Fruit fly (Drosophila melanogaster) whole organism, embryonic: ENCODE results near the gene CG6163.

ENCODE experiments used
- CG2202 ChIP-seq: fragments of 200-800 bp; sonication (Bioruptor generic); optimal IDR thresholded peaks from 2 replicates; lab custom pipeline; 2018; ENCODE audit warnings: missing biosample characterization, mild to moderate bottlenecking, missing genetic modification characterization
- CG2712 ChIP-seq: fragments of 200-800 bp; optimal IDR thresholded peaks from 3 replicates; lab custom pipeline; 2019; ENCODE audit warnings: missing biosample characterization, mild to moderate bottlenecking, missing genetic modification characterization, moderate library complexity
- CG34376 ChIP-seq: fragments of 200-800 bp; sonication (Bioruptor generic); optimal IDR thresholded peaks from 2 replicates; lab custom pipeline; 2018; ENCODE audit warnings: missing biosample characterization, mild to moderate bottlenecking, missing genetic modification characterization
- CG43689 ChIP-seq: fragments of 200-800 bp; sonication (Bioruptor generic); IDR thresholded peaks from 2 replicates; pipeline ENCODE4 v1.3.6; 2022; ENCODE audit warnings: missing biosample characterization, missing genetic modification characterization
- CG4854 ChIP-seq: fragments of 200-800 bp; sonication (Bioruptor generic); optimal IDR thresholded peaks from 2 replicates; lab custom pipeline; 2016; ENCODE audit warnings: missing biosample characterization, missing genetic modification characterization, inconsistent platforms
- CG7372 ChIP-seq: fragments of 200-800 bp; sonication (Bioruptor generic); IDR thresholded peaks from 2 replicates; pipeline ENCODE4 v1.3.6; 2022; ENCODE audit warnings: missing biosample characterization, missing genetic modification characterization
- CG7745 ChIP-seq: fragments of 200-800 bp; sonication (Bioruptor generic); optimal IDR thresholded peaks from 2 replicates; lab custom pipeline; 2018; ENCODE audit warnings: missing biosample characterization, mild to moderate bottlenecking, missing genetic modification characterization, moderate library complexity
- CG7928 ChIP-seq: fragments of 200-800 bp; sonication (Bioruptor generic); optimal IDR thresholded peaks from 2 replicates; lab custom pipeline; 2017; ENCODE audit warnings: missing biosample characterization, mild to moderate bottlenecking, missing genetic modification characterization
- CG8924 ChIP-seq: fragments of 200-800 bp; optimal IDR thresholded peaks from 3 replicates; lab custom pipeline; 2019; ENCODE audit warnings: missing biosample characterization, mild to moderate bottlenecking, missing genetic modification characterization, moderate library complexity
- CHES-1-like ChIP-seq: fragments of 200-800 bp; sonication (Bioruptor generic); optimal IDR thresholded peaks from 2 replicates; lab custom pipeline; 2016; ENCODE audit warnings: missing biosample characterization, missing genetic modification characterization
- D ChIP-seq, 2 experiments: fragments of 200-800 bp in 1 of 2; fragments of >200 bp in 1 of 2; sonication (Bioruptor generic) in 1 of 2; optimal IDR thresholded peaks; 2 replicates in 1 of 2; 3 replicates in 1 of 2; lab custom pipeline; 2017; ENCODE audit warnings: mild to moderate bottlenecking in 1 of 2, missing biosample characterization in 1 of 2, missing genetic modification characterization in 1 of 2, missing genetic modification reagents in 1 of 2
- Dp ChIP-seq: fragments of 200-800 bp; sonication (Bioruptor generic); optimal IDR thresholded peaks from 2 replicates; lab custom pipeline; 2018; ENCODE audit warnings: missing biosample characterization, mild to moderate bottlenecking, missing genetic modification characterization, moderate library complexity
- Elba2 ChIP-seq: fragments of 200-800 bp; sonication (Bioruptor generic); optimal IDR thresholded peaks from 3 replicates; lab custom pipeline; 2016; ENCODE audit warnings: missing biosample characterization, missing genetic modification characterization
- Fer3 ChIP-seq: fragments of 200-800 bp; sonication (Bioruptor generic); optimal IDR thresholded peaks from 2 replicates; lab custom pipeline; 2018; ENCODE audit warnings: missing biosample characterization, mild to moderate bottlenecking, missing genetic modification characterization, moderate library complexity
- Gug ChIP-seq: fragments of 200-800 bp; sonication (Bioruptor generic); IDR thresholded peaks from 4 replicates; pipeline ENCODE4 v1.3.6; 2022; ENCODE audit warnings: missing biosample characterization, missing genetic modification characterization
- Kr ChIP-seq: fragments of 200-800 bp; sonication (Bioruptor generic); optimal IDR thresholded peaks from 2 replicates; lab custom pipeline; 2017; ENCODE audit warnings: missing biosample characterization, mild to moderate bottlenecking, missing genetic modification characterization
- Meics ChIP-seq: fragments of 200-800 bp; sonication (Bioruptor generic); optimal IDR thresholded peaks from 2 replicates; lab custom pipeline; 2017; ENCODE audit warnings: missing biosample characterization, mild to moderate bottlenecking, missing genetic modification characterization
- Myb ChIP-seq: fragments of 200-800 bp; sonication (Bioruptor generic); optimal IDR thresholded peaks from 2 replicates; lab custom pipeline; 2016; ENCODE audit warnings: missing biosample characterization, missing genetic modification characterization
- PHDP ChIP-seq: fragments of 200-800 bp; sonication (Bioruptor generic); optimal IDR thresholded peaks from 3 replicates; lab custom pipeline; 2018; ENCODE audit warnings: missing biosample characterization, mild to moderate bottlenecking, missing genetic modification characterization, moderate library complexity
- Sox100B ChIP-seq: fragments of 200-800 bp; sonication (Bioruptor generic); optimal IDR thresholded peaks from 3 replicates; lab custom pipeline; 2018; ENCODE audit warnings: missing biosample characterization, mild to moderate bottlenecking, missing genetic modification characterization
- Ssrp ChIP-seq: fragments of 200-800 bp; sonication (Bioruptor generic); optimal IDR thresholded peaks from 2 replicates; lab custom pipeline; 2018; ENCODE audit warnings: missing biosample characterization, mild to moderate bottlenecking, missing genetic modification characterization, moderate library complexity
- abd-A ChIP-seq: fragments of 200-800 bp; sonication (Bioruptor generic); optimal IDR thresholded peaks from 3 replicates; lab custom pipeline; 2019; ENCODE audit warnings: missing biosample characterization, mild to moderate bottlenecking, missing genetic modification characterization, moderate library complexity
- ash1 ChIP-seq: fragments of 200-800 bp; sonication (Bioruptor generic); optimal IDR thresholded peaks from 2 replicates; lab custom pipeline; 2018; ENCODE audit warnings: missing biosample characterization, mild to moderate bottlenecking, missing genetic modification characterization
- br ChIP-seq: fragments of >200 bp; optimal IDR thresholded peaks from 2 replicates; lab custom pipeline; 2017
- cad ChIP-seq: fragments of >200 bp; optimal IDR thresholded peaks from 2 replicates; lab custom pipeline; 2017; ENCODE audit warnings: missing biosample characterization, missing genetic modification characterization
- cato ChIP-seq: fragments of 200-800 bp; sonication (Bioruptor generic); optimal IDR thresholded peaks from 2 replicates; lab custom pipeline; 2016; ENCODE audit warnings: missing biosample characterization, missing genetic modification characterization, borderline replicate concordance
- croc ChIP-seq: fragments of 200-800 bp; sonication (Bioruptor generic); conservative IDR thresholded peaks from 3 replicates; pipeline ENCODE4 v1.3.6; 2022; ENCODE audit warnings: missing biosample characterization, missing genetic modification characterization
- cwo ChIP-seq: fragments of 200-800 bp; sonication (Bioruptor generic); optimal IDR thresholded peaks from 3 replicates; lab custom pipeline; 2017; ENCODE audit warnings: missing biosample characterization, missing genetic modification characterization, mild to moderate bottlenecking, moderate library complexity, missing genetic modification reagents
- danr ChIP-seq: fragments of 200-800 bp; sonication (Bioruptor generic); IDR thresholded peaks from 2 replicates; pipeline ENCODE4 v1.3.6; 2022; ENCODE audit warnings: missing biosample characterization, missing genetic modification characterization
- dimm ChIP-seq: fragments of 200-800 bp; sonication (Bioruptor generic); IDR thresholded peaks from 2 replicates; pipeline ENCODE4 v1.3.6; 2022; ENCODE audit warnings: missing biosample characterization, missing genetic modification characterization
- dmrt11E ChIP-seq: fragments of 200-800 bp; sonication (Bioruptor generic); optimal IDR thresholded peaks from 3 replicates; lab custom pipeline; 2018; ENCODE audit warnings: missing biosample characterization, mild to moderate bottlenecking, missing genetic modification characterization, moderate library complexity
- en ChIP-seq: fragments of 200-800 bp; sonication (Bioruptor generic); optimal IDR thresholded peaks from 2 replicates; lab custom pipeline; 2016; ENCODE audit warnings: missing biosample characterization, missing genetic modification characterization
- ftz-f1 ChIP-seq: fragments of 200-800 bp; sonication (Bioruptor generic); optimal IDR thresholded peaks from 2 replicates; lab custom pipeline; 2016; ENCODE audit warnings: missing biosample characterization, missing genetic modification characterization
- gfzf ChIP-seq: fragments of 200-800 bp; sonication (Bioruptor generic); optimal IDR thresholded peaks from 2 replicates; lab custom pipeline; 2016; ENCODE audit warnings: missing biosample characterization, mild to moderate bottlenecking, missing genetic modification characterization, moderate library complexity
- grau ChIP-seq: fragments of 200-800 bp; optimal IDR thresholded peaks from 3 replicates; lab custom pipeline; 2019; ENCODE audit warnings: missing biosample characterization, mild to moderate bottlenecking, missing genetic modification characterization, moderate library complexity
- ind ChIP-seq: fragments of 200-800 bp; sonication (Bioruptor generic); optimal IDR thresholded peaks from 3 replicates; lab custom pipeline; 2016; ENCODE audit warnings: missing biosample characterization, missing genetic modification characterization
- jumu ChIP-seq: fragments of 200-800 bp; sonication (Bioruptor generic); optimal IDR thresholded peaks from 3 replicates; lab custom pipeline; 2016; ENCODE audit warnings: missing biosample characterization, missing genetic modification characterization
- kni ChIP-seq: fragments of 200-800 bp; sonication (Bioruptor generic); optimal IDR thresholded peaks from 3 replicates; lab custom pipeline; 2017; ENCODE audit warnings: mild to moderate bottlenecking, missing biosample characterization, missing genetic modification reagents, missing genetic modification characterization
- lilli ChIP-seq: fragments of 200-800 bp; sonication (Bioruptor generic); optimal IDR thresholded peaks from 3 replicates; lab custom pipeline; 2016; ENCODE audit warnings: missing biosample characterization, missing genetic modification characterization
- lmd ChIP-seq: fragments of 200-800 bp; sonication (Bioruptor generic); IDR thresholded peaks from 2 replicates; pipeline ENCODE4 v1.3.6; 2022; ENCODE audit warnings: missing biosample characterization, missing genetic modification characterization
- lola ChIP-seq, 3 experiments: fragments of >200 bp in 2 of 3; fragments of 200-800 bp in 1 of 3; sonication (Bioruptor generic) in 1 of 3; optimal IDR thresholded peaks; 2 replicates each; lab custom pipeline; 2017 to 2019; ENCODE audit warnings: missing biosample characterization in 3 of 3, missing genetic modification characterization in 3 of 3, mild to moderate bottlenecking in 1 of 3, moderate library complexity in 1 of 3
- maf-S ChIP-seq: fragments of 200-800 bp; sonication (Bioruptor generic); optimal IDR thresholded peaks from 2 replicates; lab custom pipeline; 2016; ENCODE audit warnings: missing biosample characterization, missing genetic modification characterization
- p53 ChIP-seq: fragments of 200-800 bp; sonication (Bioruptor generic); optimal IDR thresholded peaks from 2 replicates; lab custom pipeline; 2016; ENCODE audit warnings: missing biosample characterization, missing genetic modification characterization
- run ChIP-seq: fragments of 200-800 bp; sonication (Bioruptor generic); optimal IDR thresholded peaks from 3 replicates; lab custom pipeline; 2018; ENCODE audit warnings: missing biosample characterization, mild to moderate bottlenecking, missing genetic modification characterization
- sc ChIP-seq, 3 experiments: fragments of >200 bp in 2 of 3; fragments of 200-800 bp in 1 of 3; sonication (Bioruptor generic) in 1 of 3; optimal IDR thresholded peaks; 2 replicates in 2 of 3; 3 replicates in 1 of 3; lab custom pipeline; 2017; ENCODE audit warnings: mild to moderate bottlenecking in 1 of 3, missing biosample characterization in 1 of 3, missing genetic modification characterization in 1 of 3, missing genetic modification reagents in 1 of 3
- seq ChIP-seq: fragments of 200-800 bp; sonication (Bioruptor generic); IDR thresholded peaks from 2 replicates; pipeline ENCODE4 v1.3.6; 2022; ENCODE audit warnings: missing biosample characterization, missing genetic modification characterization
- tio ChIP-seq: fragments of 200-800 bp; sonication (Bioruptor generic); optimal IDR thresholded peaks from 2 replicates; lab custom pipeline; 2017; ENCODE audit warnings: missing biosample characterization, missing genetic modification characterization, inconsistent platforms
- unc-4 ChIP-seq: fragments of 200-800 bp; sonication (Bioruptor generic); IDR thresholded peaks from 2 replicates; pipeline ENCODE4 v1.3.6; 2022; ENCODE audit warnings: missing biosample characterization, missing genetic modification characterization; ENCODE audit not compliant: partially characterized antibody
- yki ChIP-seq: fragments of >200 bp; optimal IDR thresholded peaks from 3 replicates; lab custom pipeline; 2018
- z ChIP-seq: fragments of 200-800 bp; sonication (Bioruptor generic); IDR thresholded peaks from 3 replicates; pipeline ENCODE4 v1.3.6; 2022; ENCODE audit warnings: missing biosample characterization, missing genetic modification characterization

CG6163 gene

dm6 chr3L:11329014-11329469, 35.6 kb downstream of the CG6163 start (continued):
- TF ChIP-seq CG8924 (tag; lab: Kevin White, UChicago): peak; percentile 63
- no peak for TF ChIP-seq D (optimal IDR thresholded peaks at IDR 0.05; lab: Kevin White, UChicago)
- TF ChIP-seq D (GFP tag; optimal IDR thresholded peaks at IDR 0.05; lab: Kevin White, UChicago): no peak
- no peak for TF ChIP-seq gfzf (GFP tag; lab: Kevin White, UChicago)
- peak; percentile 72 for TF ChIP-seq lmd (GFP tag; lab: Robert Waterston, UW)
- TF ChIP-seq Elba2 (GFP tag; lab: Kevin White, UChicago): no peak
- peak; percentile 54 for TF ChIP-seq Sox100B (GFP tag; lab: Kevin White, UChicago)
- no peak for TF ChIP-seq CHES-1-like (GFP tag; lab: Kevin White, UChicago)
- no peak for TF ChIP-seq lilli
- no peak for TF ChIP-seq maf-S
- TF ChIP-seq CG7928 (GFP tag; lab: Kevin White, UChicago): no peak
- TF ChIP-seq CG2712 (tag; lab: Kevin White, UChicago): peak; percentile 69
- TF ChIP-seq dimm: no peak
- no peak for TF ChIP-seq yki (lab: Kevin White, UChicago)
- TF ChIP-seq sc (optimal IDR thresholded peaks at IDR 0.05; lab: Kevin White, UChicago): no peak
- peak; percentile 29 for TF ChIP-seq sc (GFP tag; optimal IDR thresholded peaks at IDR 0.05; lab: Kevin White, UChicago)
- TF ChIP-seq grau (tag; lab: Kevin White, UChicago): peak; percentile 66
- peak; percentile 71; the same call in 2 of the 3 replicates for TF ChIP-seq croc (GFP tag; lab: Robert Waterston, UW)
- TF ChIP-seq Myb (GFP tag; lab: Kevin White, UChicago): no peak
- TF ChIP-seq br (lab: Kevin White, UChicago): no peak
- TF ChIP-seq Ssrp (tag; lab: Kevin White, UChicago): peak; percentile 65
- no peak for TF ChIP-seq Dp (GFP tag; lab: Kevin White, UChicago)
- 0 out of 2 replicates have a peak, but pooled peaks have one; percentile 28 for TF ChIP-seq seq (GFP tag; lab: Robert Waterston, UW)
- peak; percentile 24 for TF ChIP-seq cwo (GFP tag; lab: Kevin White, UChicago)
- TF ChIP-seq CG7745: no peak
- TF ChIP-seq ash1: no peak
- TF ChIP-seq ind: no peak
- TF ChIP-seq abd-A: peak; percentile 65
- TF ChIP-seq Kr (GFP tag; lab: Kevin White, UChicago): no peak
- TF ChIP-seq tio (GFP tag; lab: Kevin White, UChicago): no peak
- TF ChIP-seq dmrt11E (tag; lab: Kevin White, UChicago): peak; percentile 79
- peak; percentile 59 for TF ChIP-seq PHDP (tag; lab: Kevin White, UChicago)
- peak; percentile 27 for TF ChIP-seq kni
- no peak for TF ChIP-seq p53 (GFP tag; lab: Kevin White, UChicago)
- TF ChIP-seq cato (GFP tag; lab: Kevin White, UChicago): peak; percentile 14
- 0 out of 4 replicates have a peak, but pooled peaks have one; percentile 14 for TF ChIP-seq Gug (GFP tag; lab: Robert Waterston, UW)
- peak; percentile 43; the same call in 1 of the 2 replicates for TF ChIP-seq CG7372 (GFP tag; lab: Robert Waterston, UW)
- TF ChIP-seq CG34376 (GFP tag; lab: Kevin White, UChicago): no peak
- TF ChIP-seq ftz-f1: no peak
- TF ChIP-seq z (GFP tag; lab: Robert Waterston, UW): no peak
- TF ChIP-seq CG2202 (tag; lab: Kevin White, UChicago): no peak
- TF ChIP-seq danr: peak; percentile 26; the same call in 1 of the 2 replicates
- TF ChIP-seq CG43689 (GFP tag; lab: Robert Waterston, UW): 0 out of 2 replicates have a peak, but pooled peaks have one; percentile 26
- no peak for TF ChIP-seq run (tag; lab: Kevin White, UChicago)
- TF ChIP-seq unc-4 (GFP tag; lab: Robert Waterston, UW): no peak
- no peak for TF ChIP-seq Meics (GFP tag; lab: Kevin White, UChicago)
- no peak for TF ChIP-seq CG4854 (GFP tag; lab: Kevin White, UChicago)
- no peak for TF ChIP-seq jumu (GFP tag; lab: Kevin White, UChicago)
- peak in 1 of 3 experiments; percentile 74 for TF ChIP-seq lola (GFP tag; optimal IDR thresholded peaks at IDR 0.05; lab: Kevin White, UChicago)
- TF ChIP-seq en: no peak
- TF ChIP-seq cad: no peak
- peak; percentile 23 for TF ChIP-seq Fer3 (tag; lab: Kevin White, UChicago)
